Fruit fly (Drosophila melanogaster) whole organism, prepupa: Measurements from ENCODE around the gene FucT6.

ENCODE experiments used
- CG10631 ChIP-seq: fragments of 200-800 bp; sonication (Bioruptor generic); optimal IDR thresholded peaks from 2 replicates; lab custom pipeline; 2016; ENCODE audit warnings: missing biosample characterization, missing genetic modification characterization
- CG10669 ChIP-seq: fragments of 200-800 bp; sonication (Bioruptor generic); optimal IDR thresholded peaks from 3 replicates; lab custom pipeline; 2018; ENCODE audit warnings: missing biosample characterization, mild to moderate bottlenecking, missing genetic modification characterization, moderate library complexity
- CG3032 ChIP-seq: fragments of 200-800 bp; optimal IDR thresholded peaks from 2 replicates; lab custom pipeline; 2019; ENCODE audit warnings: missing biosample characterization, mild to moderate bottlenecking, missing genetic modification characterization, moderate library complexity
- CG31627 ChIP-seq: fragments of 200-800 bp; sonication (Bioruptor generic); optimal IDR thresholded peaks from 3 replicates; lab custom pipeline; 2016; ENCODE audit warnings: missing biosample characterization, missing genetic modification characterization
- CG4318 ChIP-seq: fragments of 200-800 bp; sonication (Bioruptor generic); optimal IDR thresholded peaks from 3 replicates; lab custom pipeline; 2017; ENCODE audit warnings: missing biosample characterization, mild to moderate bottlenecking, missing genetic modification characterization
- CG6792 ChIP-seq: fragments of 200-800 bp; sonication (Bioruptor generic); optimal IDR thresholded peaks from 3 replicates; lab custom pipeline; 2016; ENCODE audit warnings: missing biosample characterization, missing genetic modification characterization
- CG6854 ChIP-seq: fragments of 200-800 bp; sonication (Bioruptor generic); optimal IDR thresholded peaks from 2 replicates; lab custom pipeline; 2017; ENCODE audit warnings: missing biosample characterization, mild to moderate bottlenecking, missing genetic modification characterization
- CG8319 ChIP-seq: fragments of 200-800 bp; sonication (Bioruptor generic); optimal IDR thresholded peaks from 3 replicates; lab custom pipeline; 2016; ENCODE audit warnings: missing biosample characterization, missing genetic modification characterization
- Ets96B ChIP-seq: fragments of 200-800 bp; optimal IDR thresholded peaks from 2 replicates; lab custom pipeline; 2019; ENCODE audit warnings: missing biosample characterization, mild to moderate bottlenecking, missing genetic modification characterization, moderate library complexity
- Hr4 ChIP-seq: fragments of 200-800 bp; sonication (Bioruptor generic); optimal IDR thresholded peaks from 3 replicates; lab custom pipeline; 2016; ENCODE audit warnings: missing biosample characterization, missing genetic modification characterization
- Sox102F ChIP-seq: fragments of 200-800 bp; sonication (Bioruptor generic); optimal IDR thresholded peaks from 2 replicates; lab custom pipeline; 2016; ENCODE audit warnings: missing biosample characterization, mild to moderate bottlenecking, missing genetic modification characterization
- fd59A ChIP-seq: fragments of 200-800 bp; sonication (Bioruptor generic); optimal IDR thresholded peaks from 2 replicates; lab custom pipeline; 2017; ENCODE audit warnings: missing biosample characterization, mild to moderate bottlenecking, missing genetic modification characterization, missing genetic modification reagents
- net ChIP-seq: fragments of 200-800 bp; sonication (Bioruptor generic); optimal IDR thresholded peaks from 3 replicates; lab custom pipeline; 2016; ENCODE audit warnings: missing biosample characterization, missing genetic modification characterization

- TF ChIP-seq net: no peak
- TF ChIP-seq CG8319 (GFP tag; lab: Kevin White, UChicago): no peak
- TF ChIP-seq Hr4 (GFP tag; lab: Kevin White, UChicago): peak; percentile 45
- TF ChIP-seq CG6854 (GFP tag; lab: Kevin White, UChicago): no peak
- TF ChIP-seq CG31627 (GFP tag; lab: Kevin White, UChicago): no peak
- TF ChIP-seq Sox102F (GFP tag; lab: Kevin White, UChicago): no peak
- peak; percentile 29 for TF ChIP-seq CG4318 (GFP tag; lab: Kevin White, UChicago)
- TF ChIP-seq fd59A: no peak
- no peak for TF ChIP-seq CG3032 (tag; lab: Kevin White, UChicago)
- no peak for TF ChIP-seq CG10669 (GFP tag; lab: Kevin White, UChicago)
- TF ChIP-seq Ets96B (tag; lab: Kevin White, UChicago): no peak
- TF ChIP-seq CG10631: no peak
- TF ChIP-seq CG6792 (GFP tag; lab: Kevin White, UChicago): no peak
Observed at dm6 chrX:11729993-11730392, 20.2 kb upstream of the FucT6 start.
